Fruit fly (Drosophila melanogaster) whole organism, embryonic: ENCODE data around the gene Nf1.

Experiments
- Adf1 ChIP-seq: fragments of 200-800 bp; sonication (Bioruptor generic); IDR thresholded peaks from 2 replicates; pipeline ENCODE4 v1.3.6; 2022; ENCODE audit warnings: missing biosample characterization, missing genetic modification characterization
- Aef1 ChIP-seq: fragments of 200-800 bp; sonication (Bioruptor generic); IDR thresholded peaks from 3 replicates; pipeline ENCODE4 v1.3.6; 2022; ENCODE audit warnings: missing biosample characterization, missing genetic modification characterization
- Antp ChIP-seq: fragments of 200-800 bp; sonication (Bioruptor generic); optimal IDR thresholded peaks from 3 replicates; lab custom pipeline; 2016; ENCODE audit warnings: missing biosample characterization, missing genetic modification characterization
- CG10147 ChIP-seq: fragments of 200-800 bp; sonication (Bioruptor generic); optimal IDR thresholded peaks from 2 replicates; lab custom pipeline; 2019; ENCODE audit warnings: missing biosample characterization, mild to moderate bottlenecking, missing genetic modification characterization, moderate library complexity
- CG10366 ChIP-seq: fragments of 200-800 bp; sonication (Bioruptor generic); IDR thresholded peaks from 2 replicates; pipeline ENCODE4 v1.3.6; 2022; ENCODE audit warnings: missing biosample characterization, missing genetic modification characterization
- CG11247 ChIP-seq: fragments of 200-800 bp; sonication (Bioruptor generic); IDR thresholded peaks from 2 replicates; pipeline ENCODE4 v1.3.6; 2022; ENCODE audit warnings: missing biosample characterization, missing genetic modification characterization
- CG14710 ChIP-seq: fragments of 200-800 bp; sonication (Bioruptor generic); optimal IDR thresholded peaks from 3 replicates; lab custom pipeline; 2019; ENCODE audit warnings: missing biosample characterization, mild to moderate bottlenecking, missing genetic modification characterization, moderate library complexity
- CG15011 ChIP-seq: fragments of 200-800 bp; sonication (Bioruptor generic); optimal IDR thresholded peaks from 3 replicates; lab custom pipeline; 2018; ENCODE audit warnings: missing biosample characterization, mild to moderate bottlenecking, missing genetic modification characterization
- CG16779 ChIP-seq: fragments of 200-800 bp; sonication (Bioruptor generic); IDR thresholded peaks from 2 replicates; pipeline ENCODE4 v1.3.6; 2022; ENCODE audit warnings: missing biosample characterization, missing genetic modification characterization
- CG16863 ChIP-seq: fragments of 200-800 bp; sonication (Bioruptor generic); optimal IDR thresholded peaks from 3 replicates; lab custom pipeline; 2016; ENCODE audit warnings: missing biosample characterization, missing genetic modification characterization
- CG17328 ChIP-seq: fragments of 200-800 bp; sonication (Bioruptor generic); IDR thresholded peaks from 2 replicates; pipeline ENCODE4 v1.3.6; 2022; ENCODE audit warnings: missing biosample characterization, missing genetic modification characterization
- CG17385 ChIP-seq: fragments of 200-800 bp; sonication (Bioruptor generic); optimal IDR thresholded peaks from 3 replicates; lab custom pipeline; 2018; ENCODE audit warnings: missing biosample characterization, mild to moderate bottlenecking, missing genetic modification characterization
- CG1792 ChIP-seq: fragments of 200-800 bp; sonication (Bioruptor generic); optimal IDR thresholded peaks from 2 replicates; lab custom pipeline; 2016; ENCODE audit warnings: missing biosample characterization, missing genetic modification characterization
- CG2199 ChIP-seq: fragments of 200-800 bp; sonication (Bioruptor generic); IDR thresholded peaks from 3 replicates; pipeline ENCODE4 v1.3.6; 2022; ENCODE audit warnings: missing biosample characterization, missing genetic modification characterization
- CG30431 ChIP-seq: fragments of 200-800 bp; sonication (Bioruptor generic); optimal IDR thresholded peaks from 2 replicates; lab custom pipeline; 2017; ENCODE audit warnings: missing biosample characterization, missing genetic modification characterization
- CG31388 ChIP-seq: fragments of 200-800 bp; sonication (Bioruptor generic); optimal IDR thresholded peaks from 2 replicates; lab custom pipeline; 2016; ENCODE audit warnings: missing biosample characterization, missing genetic modification characterization
- CG3163 ChIP-seq: fragments of 200-800 bp; sonication (Bioruptor generic); optimal IDR thresholded peaks from 3 replicates; lab custom pipeline; 2016; ENCODE audit warnings: missing biosample characterization, missing genetic modification characterization
- CG4854 ChIP-seq: fragments of 200-800 bp; sonication (Bioruptor generic); optimal IDR thresholded peaks from 2 replicates; lab custom pipeline; 2016; ENCODE audit warnings: missing biosample characterization, missing genetic modification characterization, inconsistent platforms
- CG6765 ChIP-seq: fragments of 200-800 bp; sonication (Bioruptor generic); optimal IDR thresholded peaks from 3 replicates; lab custom pipeline; 2017; ENCODE audit warnings: missing biosample characterization, mild to moderate bottlenecking, missing genetic modification characterization
- CG7987 ChIP-seq: fragments of 200-800 bp; sonication (Bioruptor generic); optimal IDR thresholded peaks from 2 replicates; lab custom pipeline; 2018; ENCODE audit warnings: missing biosample characterization, mild to moderate bottlenecking, missing genetic modification characterization, moderate library complexity
- CG8765 ChIP-seq: fragments of 200-800 bp; sonication (Bioruptor generic); IDR thresholded peaks from 2 replicates; pipeline ENCODE4 v1.3.6; 2022; ENCODE audit warnings: missing biosample characterization, missing genetic modification characterization
- CG9876 ChIP-seq: fragments of 200-800 bp; sonication (Bioruptor generic); optimal IDR thresholded peaks from 2 replicates; lab custom pipeline; 2016; ENCODE audit warnings: missing biosample characterization, missing genetic modification characterization
- Dip3 ChIP-seq: fragments of 200-800 bp; sonication (Bioruptor generic); optimal IDR thresholded peaks from 3 replicates; lab custom pipeline; 2016; ENCODE audit warnings: missing biosample characterization, missing genetic modification characterization
- Gsc ChIP-seq: fragments of 200-800 bp; sonication (Bioruptor generic); IDR thresholded peaks from 2 replicates; pipeline ENCODE4 v1.3.6; 2022; ENCODE audit warnings: missing biosample characterization, missing genetic modification characterization
- H2.0 ChIP-seq: fragments of 200-800 bp; sonication (Bioruptor generic); IDR thresholded peaks from 2 replicates; pipeline ENCODE4 v1.3.6; 2022; ENCODE audit warnings: missing biosample characterization, missing genetic modification characterization
- MESR4 ChIP-seq: fragments of 200-800 bp; sonication (Bioruptor generic); optimal IDR thresholded peaks from 2 replicates; lab custom pipeline; 2018; ENCODE audit warnings: missing biosample characterization, mild to moderate bottlenecking, missing genetic modification characterization, moderate library complexity
- Mad ChIP-seq: fragments of 200-800 bp; sonication (Bioruptor generic); optimal IDR thresholded peaks from 2 replicates; lab custom pipeline; 2016; ENCODE audit warnings: missing biosample characterization, missing genetic modification characterization
- NC2α ChIP-seq: fragments of 200-800 bp; sonication (Bioruptor generic); optimal IDR thresholded peaks from 2 replicates; lab custom pipeline; 2016; ENCODE audit warnings: missing biosample characterization, missing genetic modification characterization
- NC2β ChIP-seq: fragments of 200-800 bp; sonication (Bioruptor generic); optimal IDR thresholded peaks from 2 replicates; lab custom pipeline; 2016; ENCODE audit warnings: missing biosample characterization, missing genetic modification characterization
- Scr ChIP-seq: fragments of 200-800 bp; sonication (Bioruptor generic); IDR thresholded peaks from 2 replicates; pipeline ENCODE4 v1.3.6; 2022; ENCODE audit warnings: missing biosample characterization, missing genetic modification characterization; ENCODE audit not compliant: partially characterized antibody
- Side ChIP-seq: fragments of 200-800 bp; sonication (Bioruptor generic); optimal IDR thresholded peaks from 2 replicates; lab custom pipeline; 2016; ENCODE audit warnings: missing biosample characterization, missing genetic modification characterization
- Trl ChIP-seq, 3 experiments: fragments of >200 bp in 2 of 3; fragments of 200-800 bp in 1 of 3; sonication (Bioruptor generic) in 1 of 3; optimal IDR thresholded peaks; 2 replicates in 1 of 3; 3 replicates in 2 of 3; lab custom pipeline; 2016 to 2017; ENCODE audit warnings: missing biosample characterization in 1 of 3, missing genetic modification characterization in 1 of 3
- amos ChIP-seq: fragments of 200-800 bp; sonication (Bioruptor generic); IDR thresholded peaks from 2 replicates; pipeline ENCODE4 v1.3.6; 2022; ENCODE audit warnings: missing biosample characterization, missing genetic modification characterization; ENCODE audit not compliant: partially characterized antibody
- bab2 ChIP-seq: fragments of 200-800 bp; sonication (Bioruptor generic); optimal IDR thresholded peaks from 2 replicates; lab custom pipeline; 2016; ENCODE audit warnings: missing biosample characterization, missing genetic modification characterization
- btn ChIP-seq: fragments of 200-800 bp; sonication (Bioruptor generic); optimal IDR thresholded peaks from 2 replicates; lab custom pipeline; 2016; ENCODE audit warnings: missing biosample characterization, missing genetic modification characterization
- chn ChIP-seq: fragments of 200-800 bp; sonication (Bioruptor generic); optimal IDR thresholded peaks from 2 replicates; lab custom pipeline; 2016; ENCODE audit warnings: missing biosample characterization, missing genetic modification characterization
- fd3F ChIP-seq: fragments of 200-800 bp; sonication (Bioruptor generic); optimal IDR thresholded peaks from 2 replicates; lab custom pipeline; 2018; ENCODE audit warnings: missing biosample characterization, mild to moderate bottlenecking, missing genetic modification characterization, moderate library complexity
- fru ChIP-seq: fragments of >200 bp; optimal IDR thresholded peaks from 2 replicates; lab custom pipeline; 2017
- gsb-n ChIP-seq: fragments of 200-800 bp; sonication (Bioruptor generic); optimal IDR thresholded peaks from 3 replicates; lab custom pipeline; 2018; ENCODE audit warnings: missing biosample characterization, mild to moderate bottlenecking, missing genetic modification characterization
- hbn ChIP-seq: fragments of 200-800 bp; sonication (Bioruptor generic); IDR thresholded peaks from 2 replicates; pipeline ENCODE4 v1.3.6; 2022; ENCODE audit warnings: missing biosample characterization, missing genetic modification characterization; ENCODE audit not compliant: partially characterized antibody
- knrl ChIP-seq: fragments of 200-800 bp; sonication (Bioruptor generic); IDR thresholded peaks from 3 replicates; pipeline ENCODE4 v1.3.6; 2022; ENCODE audit warnings: missing biosample characterization, missing genetic modification characterization; ENCODE audit not compliant: partially characterized antibody
- otp ChIP-seq: fragments of 200-800 bp; sonication (Bioruptor generic); IDR thresholded peaks from 3 replicates; pipeline ENCODE4, ENCODE4 v1.3.6; 2022; ENCODE audit warnings: missing biosample characterization, missing genetic modification characterization
- pan ChIP-seq, 4 experiments: fragments of >200 bp in 3 of 4; fragments of 200-800 bp in 1 of 4; sonication (Bioruptor generic) in 1 of 4; optimal IDR thresholded peaks in 3 of 4; IDR thresholded peaks in 1 of 4; 2 replicates each; pipeline versions ENCODE4 v1.3.6 to Lab custom; 2017 to 2022; ENCODE audit warnings: missing biosample characterization in 2 of 4, missing genetic modification characterization in 2 of 4, mixed read lengths in 1 of 4
- pita ChIP-seq: fragments of 200-800 bp; sonication (Bioruptor generic); optimal IDR thresholded peaks from 2 replicates; lab custom pipeline; 2017; ENCODE audit warnings: missing biosample characterization, mild to moderate bottlenecking, missing genetic modification characterization
- sd ChIP-seq: fragments of 200-800 bp; sonication (Bioruptor generic); optimal IDR thresholded peaks from 3 replicates; lab custom pipeline; 2018; ENCODE audit warnings: missing biosample characterization, mild to moderate bottlenecking, missing genetic modification characterization, moderate library complexity
- sisA ChIP-seq: fragments of 200-800 bp; sonication (Bioruptor generic); IDR thresholded peaks from 2 replicates; pipeline ENCODE4 v1.3.6; 2022; ENCODE audit warnings: missing biosample characterization, missing genetic modification characterization
- stc ChIP-seq: fragments of 200-800 bp; sonication (Bioruptor generic); IDR thresholded peaks from 2 replicates; pipeline ENCODE4 v1.3.6; 2022; ENCODE audit warnings: missing biosample characterization, missing genetic modification characterization
- unpg ChIP-seq: fragments of 200-800 bp; sonication (Bioruptor generic); optimal IDR thresholded peaks from 3 replicates; lab custom pipeline; 2018; ENCODE audit warnings: missing biosample characterization, mild to moderate bottlenecking, missing genetic modification characterization, moderate library complexity
- usp ChIP-seq: fragments of >200 bp; optimal IDR thresholded peaks from 2 replicates; lab custom pipeline; 2017; ENCODE audit warnings: missing biosample characterization, missing genetic modification characterization
- zen2 ChIP-seq: fragments of 200-800 bp; sonication (Bioruptor generic); IDR thresholded peaks from 3 replicates; pipeline ENCODE4 v1.3.6; 2022; ENCODE audit warnings: missing biosample characterization, missing genetic modification characterization; ENCODE audit not compliant: partially characterized antibody

Nf1 gene

DNA sequence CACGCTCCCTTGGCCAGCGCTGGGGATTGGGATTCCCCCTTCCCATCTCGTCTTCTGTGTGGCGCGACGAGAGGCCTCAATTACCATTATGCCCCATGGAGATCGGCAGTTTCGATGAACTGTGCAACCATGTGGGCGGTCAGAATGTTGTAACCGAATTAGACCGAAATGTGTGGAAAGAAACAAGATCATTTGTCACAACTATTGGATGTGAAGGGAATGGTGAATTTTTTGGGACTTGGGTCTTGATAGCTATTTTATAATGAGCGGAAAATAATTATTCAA is 30.8 kb downstream of the Nf1 start (continued):
- TF ChIP-seq CG8765 = no peak
- no peak for TF ChIP-seq Dip3
- TF ChIP-seq CG14710 (tag; lab: Kevin White, UChicago) = no peak
- no peak for TF ChIP-seq knrl (GFP tag; lab: Robert Waterston, UW)
- no peak for TF ChIP-seq CG30431 (GFP tag; lab: Kevin White, UChicago)
- TF ChIP-seq Adf1 (GFP tag; lab: Robert Waterston, UW) = no peak
- no peak for TF ChIP-seq CG17328 (GFP tag; lab: Robert Waterston, UW)
- TF ChIP-seq stc (GFP tag; lab: Robert Waterston, UW) = no peak
- TF ChIP-seq MESR4 (GFP tag; lab: Kevin White, UChicago) = no peak
- TF ChIP-seq pan (optimal IDR thresholded peaks at IDR 0.05; lab: Kevin White, UChicago) = no peak
- peak in 1 of 2 experiments; percentile 27 for TF ChIP-seq pan (GFP tag; optimal IDR thresholded peaks at IDR 0.05 in 1 of 2, IDR thresholded peaks at IDR 0.05 in 1 of 2)

DNA sequence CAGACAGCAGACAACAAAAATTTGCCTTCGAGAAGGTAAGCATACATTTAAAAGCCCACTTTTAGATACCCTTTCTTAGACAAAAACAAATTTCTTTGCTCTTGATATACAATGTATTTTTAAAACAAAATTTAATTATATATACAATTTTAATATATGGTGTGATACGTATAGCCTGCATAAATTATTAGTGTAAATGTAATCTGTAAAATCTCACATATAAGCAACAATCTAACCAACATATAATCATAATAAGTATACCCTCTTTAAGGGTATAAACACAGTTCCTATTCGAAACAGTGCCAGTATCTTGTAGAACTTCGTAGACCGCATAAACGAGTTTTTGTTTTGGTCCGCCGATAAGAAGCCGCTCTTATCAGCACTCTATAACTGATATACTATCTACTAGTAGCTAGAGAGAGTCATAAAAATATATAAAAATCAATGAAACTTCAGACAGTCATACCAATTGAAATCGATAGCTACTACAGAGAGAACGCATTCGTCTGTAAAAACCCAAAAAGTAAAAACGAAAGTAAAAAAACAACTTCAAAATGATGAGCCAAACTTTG is 31.5 kb downstream of the Nf1 start, which contains the start of gene Kaz-m1:
Gene Kaz-m1, plus strand, starts transcription at position 460 of the 572 bp plus-strand sequence.
- TF ChIP-seq fru (lab: Kevin White, UChicago) = no peak
- no peak for TF ChIP-seq amos
- no peak for TF ChIP-seq NC2β
- TF ChIP-seq sd (tag; lab: Kevin White, UChicago) = no peak
- TF ChIP-seq CG31388 (GFP tag; lab: Kevin White, UChicago) = no peak
- TF ChIP-seq sisA (GFP tag; lab: Robert Waterston, UW) = no peak
- no peak for TF ChIP-seq Side (GFP tag; lab: Kevin White, UChicago)
- TF ChIP-seq knrl (GFP tag; lab: Robert Waterston, UW) = no peak
- no peak for TF ChIP-seq Antp
- TF ChIP-seq pita = no peak
- TF ChIP-seq NC2α (GFP tag; lab: Kevin White, UChicago) = no peak
- TF ChIP-seq hbn (GFP tag; lab: Robert Waterston, UW) = no peak
- no peak for TF ChIP-seq btn (GFP tag; lab: Kevin White, UChicago)
- no peak for TF ChIP-seq zen2 (GFP tag; lab: Robert Waterston, UW)
- 0 out of 2 replicates have a peak, but pooled peaks have one; percentile 13 for TF ChIP-seq CG10366 (GFP tag; lab: Robert Waterston, UW)
- no peak for TF ChIP-seq CG1792 (GFP tag; lab: Kevin White, UChicago)
- no peak for TF ChIP-seq CG2199
- peak; percentile 59 for TF ChIP-seq unpg (GFP tag; lab: Kevin White, UChicago)
- no peak for TF ChIP-seq Gsc (GFP tag; lab: Robert Waterston, UW)
- TF ChIP-seq H2.0 (GFP tag; lab: Robert Waterston, UW) = 0 out of 2 replicates have a peak, but pooled peaks have one; percentile 11
- no peak for TF ChIP-seq chn (GFP tag; lab: Kevin White, UChicago)
- TF ChIP-seq CG17385 (GFP tag; lab: Kevin White, UChicago) = peak; percentile 46
- TF ChIP-seq usp (GFP tag; lab: Kevin White, UChicago) = no peak
- no peak for TF ChIP-seq bab2 (GFP tag; lab: Kevin White, UChicago)
- no peak for TF ChIP-seq CG4854 (GFP tag; lab: Kevin White, UChicago)
- TF ChIP-seq CG11247 (GFP tag; lab: Robert Waterston, UW) = no peak
- no peak for TF ChIP-seq otp (GFP tag; lab: Robert Waterston, UW)
- no peak for TF ChIP-seq Trl (optimal IDR thresholded peaks at IDR 0.05; lab: Kevin White, UChicago)
- no peak for TF ChIP-seq Trl (GFP tag; optimal IDR thresholded peaks at IDR 0.05; lab: Kevin White, UChicago)
- no peak for TF ChIP-seq CG3163
- no peak for TF ChIP-seq CG9876
- TF ChIP-seq CG10147 (GFP tag; lab: Kevin White, UChicago) = no peak
- TF ChIP-seq CG7987 (GFP tag; lab: Kevin White, UChicago) = no peak
- TF ChIP-seq Scr (GFP tag; lab: Robert Waterston, UW) = no peak
- TF ChIP-seq Aef1 (GFP tag; lab: Robert Waterston, UW) = no peak
- no peak for TF ChIP-seq CG15011 (GFP tag; lab: Kevin White, UChicago)
- TF ChIP-seq CG16863 (GFP tag; lab: Kevin White, UChicago) = no peak
- peak; percentile 15 for TF ChIP-seq fd3F (GFP tag; lab: Kevin White, UChicago)
- TF ChIP-seq Mad (GFP tag; lab: Kevin White, UChicago) = no peak
- peak; percentile 1 for TF ChIP-seq CG6765
- peak; percentile 57 for TF ChIP-seq gsb-n (tag; lab: Kevin White, UChicago)
- TF ChIP-seq CG16779 (GFP tag; lab: Robert Waterston, UW) = no peak
